Fruit fly (Drosophila melanogaster): Measurements from ENCODE around the gene CHMP2B.

The CHMP2B gene

dm6 chr3L:5180179-5180578 lies 40.8 kb downstream of the CHMP2B start (continued):
- TF ChIP-seq CG11902 (GFP tag; optimal IDR thresholded peaks at IDR 0.05) (no peak), dsx (GFP tag; optimal IDR thresholded peaks at IDR 0.05; ENCODE audit: poor library complexity, severe bottlenecking) (no peak), net (GFP tag; optimal IDR thresholded peaks at IDR 0.05) (no peak), CG6854 (GFP tag; optimal IDR thresholded peaks at IDR 0.05) (no peak), CG1621 (tag; optimal IDR thresholded peaks at IDR 0.05) (no peak), CG34406 (GFP tag; optimal IDR thresholded peaks at IDR 0.05) (peak; percentile 5), Blimp-1 (GFP tag; optimal IDR thresholded peaks at IDR 0.05) (no peak), Sox102F (GFP tag; optimal IDR thresholded peaks at IDR 0.05) (no peak), CG15336 (GFP tag; IDR thresholded peaks at IDR 0.05) (no peak), fkh (GFP tag; optimal IDR thresholded peaks at IDR 0.05) (peak; percentile 89), esn (GFP tag; optimal IDR thresholded peaks at IDR 0.05) (no peak), Smox (GFP tag; optimal IDR thresholded peaks at IDR 0.05) (no peak), topi (GFP tag; optimal IDR thresholded peaks at IDR 0.05) (no peak)

DNA sequence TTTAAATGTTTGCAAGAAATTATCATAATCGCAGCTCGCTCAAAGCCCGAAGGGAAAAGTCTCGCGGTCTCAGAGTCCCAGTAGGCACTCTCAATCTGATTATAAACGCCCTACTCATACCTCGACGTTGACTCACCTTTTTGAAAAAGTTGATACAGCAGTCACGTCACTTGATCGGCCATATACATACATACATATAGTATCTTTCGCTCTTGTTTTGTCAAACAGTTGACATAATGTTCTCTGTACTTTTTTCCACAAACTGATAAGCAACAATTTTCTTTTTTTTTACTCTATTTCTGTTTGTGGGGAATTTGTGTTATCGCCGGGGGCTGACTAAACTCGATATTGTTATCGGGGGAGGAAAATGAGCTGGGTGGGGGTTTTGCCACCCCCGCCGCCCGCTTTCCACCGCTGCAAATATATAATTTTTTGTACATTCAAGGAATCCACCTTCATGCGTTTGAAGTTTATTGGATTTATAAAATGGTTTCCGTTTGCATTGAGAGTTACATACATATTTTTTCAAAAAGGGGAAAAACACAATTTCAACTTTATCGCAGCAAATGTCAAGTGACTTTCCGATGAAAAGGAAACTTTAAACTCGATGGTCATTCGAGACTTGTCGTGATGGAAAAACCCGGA lies 41.7 kb downstream of the CHMP2B start:
- TF ChIP-seq Eip75B (GFP tag; optimal IDR thresholded peaks at IDR 0.05) (no peak), fkh (GFP tag; optimal IDR thresholded peaks at IDR 0.05) (peak; percentile 17), CG1621 (tag; optimal IDR thresholded peaks at IDR 0.05) (no peak), Hr38 (GFP tag; optimal IDR thresholded peaks at IDR 0.05) (no peak), CG10631 (GFP tag; optimal IDR thresholded peaks at IDR 0.05) (no peak), CG15336 (GFP tag; IDR thresholded peaks at IDR 0.05) (no peak), CG6163 (GFP tag; IDR thresholded peaks at IDR 0.05) (no peak), Hr4 (GFP tag; optimal IDR thresholded peaks at IDR 0.05) (no peak), vri (GFP tag; optimal IDR thresholded peaks at IDR 0.05) (peak; percentile 87), CG10669 (GFP tag; optimal IDR thresholded peaks at IDR 0.05) (no peak), fd85E (GFP tag; optimal IDR thresholded peaks at IDR 0.05) (no peak), eg (GFP tag; IDR thresholded peaks at IDR 0.05) (no peak), Eip78C (GFP tag) (peak; percentile 19), CG6792 (GFP tag; optimal IDR thresholded peaks at IDR 0.05) (no peak)

dm6 chr3L:5182255-5182993 lies 43.0 kb downstream of the CHMP2B start:
- TF ChIP-seq Smox (GFP tag; optimal IDR thresholded peaks at IDR 0.05) (peak; percentile 36), CG7368 (GFP tag; optimal IDR thresholded peaks at IDR 0.05) (peak; percentile 3), Sox102F (GFP tag; optimal IDR thresholded peaks at IDR 0.05) (peak; percentile 41), CG8119 (GFP tag; IDR thresholded peaks at IDR 0.05) (0 out of 3 replicates have a peak, but pooled peaks have one; percentile 21), pdm3 (GFP tag; optimal IDR thresholded peaks at IDR 0.05) (peak; percentile 40), Eip78C (GFP tag) (peak; percentile 86), Ets21C (GFP tag; optimal IDR thresholded peaks at IDR 0.05) (peak; percentile 16), CG11762 (GFP tag; optimal IDR thresholded peaks at IDR 0.05; ENCODE audit: insufficient read depth) (no peak), Lpt (GFP tag; optimal IDR thresholded peaks at IDR 0.05) (no peak), CG16779 (tag; optimal IDR thresholded peaks at IDR 0.05) (no peak), CG6808 (GFP tag; optimal IDR thresholded peaks at IDR 0.05) (peak; percentile 10), Met (GFP tag; optimal IDR thresholded peaks at IDR 0.05) (peak; percentile 60), CG10631 (GFP tag; optimal IDR thresholded peaks at IDR 0.05) (peak; percentile 22), esn (GFP tag; optimal IDR thresholded peaks at IDR 0.05) (peak; percentile 40), CG1621 (tag; optimal IDR thresholded peaks at IDR 0.05) (no peak), topi (GFP tag; optimal IDR thresholded peaks at IDR 0.05) (peak; percentile 53), CG6163 (GFP tag; IDR thresholded peaks at IDR 0.05) (0 out of 3 replicates have a peak, but pooled peaks have one; percentile 39), CG32006 (GFP tag; optimal IDR thresholded peaks at IDR 0.05) (peak; percentile 34), svp (GFP tag) (peak; percentile 69), lz (GFP tag; optimal IDR thresholded peaks at IDR 0.05) (peak; percentile 23), Hr4 (GFP tag; optimal IDR thresholded peaks at IDR 0.05) (peak; percentile 0), Eip75B (GFP tag; optimal IDR thresholded peaks at IDR 0.05) (peak; percentile 32), CG15336 (GFP tag; IDR thresholded peaks at IDR 0.05) (peak; percentile 33; the same call in 1 of the 2 replicates), CG34406 (GFP tag; optimal IDR thresholded peaks at IDR 0.05) (peak; percentile 26), Sox14 (GFP tag; optimal IDR thresholded peaks at IDR 0.05) (peak; percentile 10), Blimp-1 (GFP tag; optimal IDR thresholded peaks at IDR 0.05) (no peak), spab (GFP tag; optimal IDR thresholded peaks at IDR 0.05) (peak; percentile 29), CG6792 (GFP tag; optimal IDR thresholded peaks at IDR 0.05) (peak; percentile 43), ss (GFP tag; optimal IDR thresholded peaks at IDR 0.05) (no peak), CG6276 (GFP tag; optimal IDR thresholded peaks at IDR 0.05) (no peak), fd85E (GFP tag; optimal IDR thresholded peaks at IDR 0.05) (no peak), fd59A (GFP tag; optimal IDR thresholded peaks at IDR 0.05) (no peak), Eip93F (GFP tag; optimal IDR thresholded peaks at IDR 0.05) (no peak), salr (GFP tag; optimal IDR thresholded peaks at IDR 0.05) (peak in 1 of 2 experiments; percentile 28)

Data from whole organism, prepupa.